Fruit fly (Drosophila melanogaster): ENCODE data around the gene CG42637.
A peak's percentile ranks its signal among the peaks of the same experiment; 100 is the strongest.

The CG42637 gene

DNA sequence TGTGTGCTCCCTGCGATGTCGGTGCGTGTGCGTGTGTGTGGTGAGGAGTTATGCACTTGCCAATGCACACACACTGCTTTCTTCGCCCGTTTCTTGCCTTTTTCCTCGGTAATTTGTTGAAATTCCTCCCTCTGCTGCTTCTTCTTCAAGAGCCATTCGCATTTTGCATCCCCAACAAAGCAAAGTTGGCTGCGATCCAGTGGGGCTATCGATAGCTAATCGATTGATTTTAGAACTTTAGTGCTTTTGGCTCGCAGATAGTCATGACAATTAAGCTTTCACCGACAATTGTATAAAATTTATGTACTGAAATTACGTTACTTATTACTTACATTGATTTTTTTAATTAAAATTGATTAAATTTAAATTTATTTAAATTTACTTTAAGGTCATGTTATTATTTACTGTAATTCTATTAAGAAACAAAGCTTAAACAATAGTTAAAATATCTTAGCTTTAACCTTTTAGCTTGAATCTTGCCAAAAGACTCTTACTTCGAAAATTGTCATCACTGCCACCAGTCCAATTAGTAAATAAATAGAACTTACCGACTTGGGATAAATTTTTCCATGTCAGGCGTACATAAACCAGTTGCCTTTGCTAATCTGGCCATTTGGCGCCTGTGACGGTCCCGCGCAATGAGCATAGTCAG lies 40.9 kb upstream of the CG42637 start, which contains the start of the genes trc and CG32221 (continued):
- TF ChIP-seq sim (GFP tag; IDR thresholded peaks at IDR 0.05) (no peak), ewg (GFP tag; optimal IDR thresholded peaks at IDR 0.05) (no peak), gce (GFP tag; IDR thresholded peaks at IDR 0.05) (no peak), da (GFP tag; optimal IDR thresholded peaks at IDR 0.05) (no peak), crp (GFP tag; optimal IDR thresholded peaks at IDR 0.05) (peak in 1 of 2 experiments; percentile 19), ap (GFP tag; IDR thresholded peaks at IDR 0.05) (no peak), HLH54F (GFP tag; optimal IDR thresholded peaks at IDR 0.05) (no peak), D (optimal IDR thresholded peaks at IDR 0.05) (no peak), D (GFP tag; optimal IDR thresholded peaks at IDR 0.05) (no peak), CG1792 (GFP tag; optimal IDR thresholded peaks at IDR 0.05) (no peak), CG6765 (GFP tag; optimal IDR thresholded peaks at IDR 0.05) (peak; percentile 51), Sry-δ (GFP tag; optimal IDR thresholded peaks at IDR 0.05) (peak; percentile 74), pita (GFP tag; optimal IDR thresholded peaks at IDR 0.05) (no peak), Jarid2 (GFP tag; optimal IDR thresholded peaks at IDR 0.05) (no peak), CG8478 (optimal IDR thresholded peaks at IDR 0.05) (no peak), Max (GFP tag; optimal IDR thresholded peaks at IDR 0.05) (peak; percentile 1), fru (optimal IDR thresholded peaks at IDR 0.05) (no peak), Mrtf (GFP tag; IDR thresholded peaks at IDR 0.05) (no peak), D19B (GFP tag; optimal IDR thresholded peaks at IDR 0.05) (no peak), wek (GFP tag; optimal IDR thresholded peaks at IDR 0.05) (peak; percentile 39), CG1233 (GFP tag; optimal IDR thresholded peaks at IDR 0.05) (peak; percentile 65), ro (GFP tag; IDR thresholded peaks at IDR 0.05) (no peak), Fer1 (GFP tag; optimal IDR thresholded peaks at IDR 0.05) (peak; percentile 70), tll (GFP tag; optimal IDR thresholded peaks at IDR 0.05) (no peak), CG17385 (GFP tag; optimal IDR thresholded peaks at IDR 0.05) (peak; percentile 98), CG2120 (GFP tag; optimal IDR thresholded peaks at IDR 0.05) (peak; percentile 50), grn (GFP tag; optimal IDR thresholded peaks at IDR 0.05) (no peak), CG32767 (GFP tag; IDR thresholded peaks at IDR 0.05) (no peak), sens (GFP tag) (peak; percentile 73), dmrt99B (tag; optimal IDR thresholded peaks at IDR 0.05) (no peak), lola (GFP tag; optimal IDR thresholded peaks at IDR 0.05) (peak in 1 of 3 experiments; percentile 32), Eip74EF (GFP tag; optimal IDR thresholded peaks at IDR 0.05) (no peak), hkb (optimal IDR thresholded peaks at IDR 0.05) (no peak), hkb (GFP tag; IDR thresholded peaks at IDR 0.05) (no peak), BtbVII (GFP tag; optimal IDR thresholded peaks at IDR 0.05) (no peak), CG3847 (GFP tag; IDR thresholded peaks at IDR 0.05) (peak; percentile 51; the same call in 1 of the 2 replicates), dati (GFP tag; IDR thresholded peaks at IDR 0.05) (no peak), CG2202 (tag; optimal IDR thresholded peaks at IDR 0.05) (no peak), bcd (GFP tag; optimal IDR thresholded peaks at IDR 0.05) (no peak), lab (GFP tag; optimal IDR thresholded peaks at IDR 0.05) (no peak), sd (tag; optimal IDR thresholded peaks at IDR 0.05) (no peak), CG7745 (tag; optimal IDR thresholded peaks at IDR 0.05) (no peak), br (optimal IDR thresholded peaks at IDR 0.05) (no peak), sob (GFP tag; IDR thresholded peaks at IDR 0.05) (peak; percentile 71), CG12299 (tag; optimal IDR thresholded peaks at IDR 0.05) (no peak), kay (GFP tag; optimal IDR thresholded peaks at IDR 0.05) (no peak), Sin3A (optimal IDR thresholded peaks at IDR 0.05) (peak; percentile 48), CG15269 (tag; optimal IDR thresholded peaks at IDR 0.05) (no peak), CG14965 (GFP tag; optimal IDR thresholded peaks at IDR 0.05; ENCODE audit: borderline replicate concordance) (no peak), Ets65A (GFP tag) (peak; percentile 94), CG6654 (GFP tag; optimal IDR thresholded peaks at IDR 0.05) (no peak), CG18619 (GFP tag; optimal IDR thresholded peaks at IDR 0.05) (no peak)
